Worm (Caenorhabditis elegans): ENCODE measurements around the gene dhrr-1.

- TF ChIP-seq tbx-11 (GFP tag; IDR thresholded peaks at IDR 0.05) (no peak), ama-1 (optimal IDR thresholded peaks at IDR 0.05) (no peak), aly-1 (tag; optimal IDR thresholded peaks at IDR 0.05) (no peak), hnd-1 (tag; optimal IDR thresholded peaks at IDR 0.05) (no peak), pes-1 (GFP tag; IDR thresholded peaks at IDR 0.05) (no peak)
Observed at ce11 chrIII:8934378-8934777, 10.1 kb upstream of the dhrr-1 start.

Data from whole organism, early embryonic.